Fruit fly (Drosophila melanogaster): ENCODE data around the gene rg.

- TF ChIP-seq CG1620 (GFP tag; optimal IDR thresholded peaks at IDR 0.05) (no peak), CG7101 (tag; optimal IDR thresholded peaks at IDR 0.05) (no peak), Clk (GFP tag; optimal IDR thresholded peaks at IDR 0.05) (no peak), CG7045 (GFP tag; optimal IDR thresholded peaks at IDR 0.05) (no peak), CG33017 (tag; optimal IDR thresholded peaks at IDR 0.05) (no peak), cnc (optimal IDR thresholded peaks at IDR 0.05) (no peak), CG12768 (GFP tag; optimal IDR thresholded peaks at IDR 0.05) (no peak), kay (GFP tag; ENCODE audit: borderline replicate concordance) (no peak), Hr96 (GFP tag; optimal IDR thresholded peaks at IDR 0.05) (no peak), Crg-1 (GFP tag; optimal IDR thresholded peaks at IDR 0.05) (no peak), toe (GFP tag; optimal IDR thresholded peaks at IDR 0.05) (no peak), pad (GFP tag; optimal IDR thresholded peaks at IDR 0.05) (no peak), bab1 (GFP tag; optimal IDR thresholded peaks at IDR 0.05) (no peak)
Observed at dm6 chrX:5055011-5055410, 30.5 kb upstream of the rg start.
